Worm (Caenorhabditis elegans): ENCODE results near the gene W02A2.12.

The W02A2.12 gene

DNA sequence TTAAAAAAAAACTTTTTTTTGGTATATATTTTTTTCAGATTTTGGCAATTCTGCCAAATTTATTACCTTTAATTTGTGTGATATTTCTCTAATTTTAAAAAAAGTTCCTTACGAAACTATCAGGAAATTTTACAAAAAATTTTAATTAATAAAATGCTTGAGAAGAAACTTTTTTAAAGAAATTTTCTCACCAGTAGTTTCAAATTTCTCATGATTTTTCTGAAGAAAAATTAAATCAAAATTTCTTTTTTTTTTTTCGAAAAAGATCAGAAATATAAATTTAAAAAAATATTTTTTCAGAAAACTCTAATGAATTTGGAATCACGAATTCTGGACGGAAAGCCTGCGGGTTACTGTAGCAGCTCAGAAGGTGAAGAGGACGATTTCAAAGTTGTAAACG is 29.1 kb upstream of the W02A2.12 start, which contains the start of gene mau-8:
Gene mau-8, plus strand, starts transcription at position 301 of the 400 bp plus-strand sequence.
- TF ChIP-seq tbx-11 (GFP tag; IDR thresholded peaks at IDR 0.05) (no peak), scrt-1 (GFP tag; IDR thresholded peaks at IDR 0.05) (no peak), pes-1 (GFP tag; IDR thresholded peaks at IDR 0.05) (no peak), hmbx-1 (tag; optimal IDR thresholded peaks at IDR 0.05) (no peak), aly-1 (tag; optimal IDR thresholded peaks at IDR 0.05) (no peak), ets-7 (tag; optimal IDR thresholded peaks at IDR 0.05) (no peak), ama-1 (optimal IDR thresholded peaks at IDR 0.05) (no peak), sea-1 (GFP tag; conservative IDR thresholded peaks at IDR 0.05) (no peak)

DNA sequence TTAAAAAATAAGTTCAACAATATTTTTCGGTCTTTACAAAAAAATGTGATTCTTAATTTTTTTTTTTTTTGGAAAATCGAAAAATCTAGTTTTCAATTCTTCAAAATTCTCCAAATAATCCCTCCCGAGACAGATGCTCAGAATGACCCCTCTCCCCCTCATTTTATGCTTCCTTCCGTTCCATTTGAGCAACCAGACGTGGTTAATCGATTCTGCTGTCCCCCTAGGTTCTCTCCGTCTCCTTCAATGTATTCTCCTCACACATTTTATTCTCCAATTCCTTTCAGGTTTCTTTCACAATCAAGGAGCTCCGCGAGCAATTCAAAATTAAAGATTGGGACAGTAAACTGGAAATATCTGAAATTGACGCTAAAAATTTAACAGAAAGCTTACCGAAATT is 26.3 kb upstream of the W02A2.12 start:
- TF ChIP-seq tbx-37 (GFP tag; conservative IDR thresholded peaks at IDR 0.05) = no peak
- TF ChIP-seq F13C5.2 (tag; optimal IDR thresholded peaks at IDR 0.05) = no peak
- TF ChIP-seq flt-1 (GFP tag; IDR thresholded peaks at IDR 0.05) = no peak
- TF ChIP-seq aly-1 (tag; optimal IDR thresholded peaks at IDR 0.05) = no peak
- no peak for TF ChIP-seq tbx-11 (GFP tag; IDR thresholded peaks at IDR 0.05)
- no peak for TF ChIP-seq scrt-1 (GFP tag; IDR thresholded peaks at IDR 0.05)
- no peak for TF ChIP-seq ceh-13 (GFP tag; optimal IDR thresholded peaks at IDR 0.05)
- no peak for TF ChIP-seq hmg-4 (GFP tag; optimal IDR thresholded peaks at IDR 0.05)

DNA sequence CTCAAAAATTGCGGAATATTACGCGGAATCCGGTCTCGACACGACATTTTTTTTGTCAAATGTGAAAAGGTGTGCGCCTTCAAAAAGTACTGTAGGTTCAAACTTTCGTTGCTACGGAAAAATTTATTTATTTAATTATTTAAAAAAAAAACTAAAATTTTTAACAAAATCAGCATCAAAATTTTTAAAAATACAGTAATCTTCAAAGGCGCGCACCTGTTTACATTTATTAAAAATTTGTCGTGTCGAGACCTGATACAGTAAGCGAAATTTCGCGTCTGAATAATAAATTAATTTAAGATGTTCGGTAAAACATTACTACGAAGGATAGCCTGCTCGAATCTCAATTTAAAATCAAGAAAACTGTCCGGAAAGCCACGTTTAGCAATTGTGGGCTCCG is 23.1 kb upstream of the W02A2.12 start, which contains the start of gene Y62E10A.6:
Gene Y62E10A.6, plus strand, starts transcription at position 301 of the 400 bp plus-strand sequence.
- TF ChIP-seq aly-1 (tag; optimal IDR thresholded peaks at IDR 0.05) (no peak), F13C5.2 (tag; optimal IDR thresholded peaks at IDR 0.05) (no peak), tra-4 (tag; optimal IDR thresholded peaks at IDR 0.05) (no peak), tbx-37 (GFP tag; conservative IDR thresholded peaks at IDR 0.05) (no peak), flt-1 (GFP tag; IDR thresholded peaks at IDR 0.05) (no peak)

DNA sequence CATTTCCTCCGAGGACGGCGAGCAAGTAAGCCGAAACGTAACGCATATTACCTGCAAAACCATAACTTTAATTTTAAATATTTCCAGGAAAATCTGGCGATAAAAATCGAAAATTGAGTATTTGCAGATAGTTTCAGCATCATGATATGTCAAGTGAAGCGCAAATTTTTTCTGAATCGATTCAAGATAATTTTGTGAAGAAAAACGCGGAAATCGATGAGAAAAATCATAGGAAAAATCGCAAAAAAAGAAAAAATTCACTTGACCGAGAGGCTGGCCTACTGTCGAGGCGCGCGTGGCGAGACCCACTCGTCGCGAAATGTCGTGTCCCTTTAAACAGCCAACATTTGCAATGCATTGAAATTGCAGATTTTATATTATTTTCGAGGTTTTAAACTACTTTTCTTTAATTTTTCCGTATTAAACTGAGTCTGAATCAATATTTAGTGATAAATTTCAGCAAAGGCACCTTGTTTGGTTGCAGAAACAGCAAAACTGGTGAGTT is 21.7 kb upstream of the W02A2.12 start, which contains the start of the genes rla-2, popl-7 and Y62E10A.24:
Gene rla-2, minus strand, starts transcription at position 51 of the 505 bp plus-strand sequence.
Gene popl-7, plus strand, starts transcription at position 455 of the 505 bp plus-strand sequence.
Gene Y62E10A.24, plus strand, starts transcription at position 476 of the 505 bp plus-strand sequence.
- TF ChIP-seq F13C5.2 (tag; optimal IDR thresholded peaks at IDR 0.05) (no peak), scrt-1 (GFP tag; IDR thresholded peaks at IDR 0.05) (no peak), ceh-13 (GFP tag; optimal IDR thresholded peaks at IDR 0.05) (no peak), hnd-1 (tag; optimal IDR thresholded peaks at IDR 0.05) (no peak), hmbx-1 (tag; optimal IDR thresholded peaks at IDR 0.05) (no peak), tbx-37 (GFP tag; conservative IDR thresholded peaks at IDR 0.05) (no peak), sea-1 (GFP tag; conservative IDR thresholded peaks at IDR 0.05) (no peak), aly-1 (tag; optimal IDR thresholded peaks at IDR 0.05) (no peak)

DNA sequence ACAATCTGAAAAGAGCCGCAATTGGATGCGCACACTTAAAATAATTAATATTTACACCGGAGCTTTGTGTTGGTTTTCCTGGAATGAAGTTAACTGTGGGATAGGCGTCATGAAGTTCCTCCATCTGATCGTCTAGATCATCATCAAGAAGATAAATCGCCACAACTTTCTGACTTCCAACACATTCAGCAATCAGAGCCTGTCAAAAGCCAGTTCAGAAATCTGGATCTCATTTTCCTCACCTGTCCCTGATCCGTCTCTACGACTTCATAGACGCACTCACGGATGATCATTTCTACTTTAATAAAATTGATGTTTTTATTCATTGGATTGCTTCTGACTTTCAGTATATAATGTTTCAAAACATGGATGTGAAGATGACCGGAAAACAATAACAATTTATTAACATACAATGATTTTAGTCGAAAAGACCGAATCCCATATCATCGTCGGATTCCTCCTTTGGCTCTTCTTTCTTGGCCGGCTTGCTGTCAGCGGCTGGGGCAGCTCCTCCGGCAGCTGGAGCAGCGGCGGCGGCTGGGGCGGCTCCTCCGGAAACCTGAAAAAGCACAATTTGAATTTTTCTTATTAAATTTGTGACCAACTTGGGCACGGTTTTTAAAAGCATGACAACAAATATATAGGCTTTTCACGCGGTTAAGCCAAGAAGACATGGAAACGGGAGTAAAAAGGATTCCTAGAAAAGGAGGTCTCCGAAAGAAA is 20.6 kb upstream of the W02A2.12 start, which contains the start of gene agt-1:
Gene agt-1, minus strand, starts transcription at position 293 of the 723 bp plus-strand sequence.
- TF ChIP-seq ama-1 (optimal IDR thresholded peaks at IDR 0.05) (no peak), ceh-36 (tag; optimal IDR thresholded peaks at IDR 0.05) (no peak), hmbx-1 (tag; optimal IDR thresholded peaks at IDR 0.05) (no peak), hnd-1 (tag; optimal IDR thresholded peaks at IDR 0.05) (no peak), flt-1 (GFP tag; IDR thresholded peaks at IDR 0.05) (no peak), ets-7 (tag; optimal IDR thresholded peaks at IDR 0.05) (no peak), tra-4 (tag; optimal IDR thresholded peaks at IDR 0.05) (no peak), tbx-37 (GFP tag; conservative IDR thresholded peaks at IDR 0.05) (no peak), F13C5.2 (tag; optimal IDR thresholded peaks at IDR 0.05) (no peak)

DNA sequence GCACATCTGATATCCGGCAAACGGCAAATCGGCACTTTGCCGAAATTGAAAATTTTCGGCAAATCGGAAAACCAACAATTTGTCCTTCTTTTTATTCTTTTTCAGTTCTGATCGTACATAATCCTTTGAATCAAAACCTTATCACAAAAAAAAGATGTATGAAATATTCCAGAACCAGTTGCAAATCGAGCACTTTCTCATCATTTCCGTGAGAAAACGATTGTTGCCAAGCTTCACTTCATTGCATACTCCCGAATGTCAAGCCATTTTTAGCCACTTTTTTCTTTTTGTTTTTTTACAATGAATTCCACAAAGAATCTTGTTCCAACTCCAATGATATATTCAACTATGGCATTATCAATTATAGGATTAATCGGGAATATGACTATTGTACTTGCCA is 16.2 kb upstream of the W02A2.12 start, which contains the start of gene srsx-25:
Gene srsx-25, plus strand, starts transcription at position 301 of the 400 bp plus-strand sequence.
- no peak for TF ChIP-seq tbx-11 (GFP tag; IDR thresholded peaks at IDR 0.05)
- no peak for TF ChIP-seq hnd-1 (tag; optimal IDR thresholded peaks at IDR 0.05)
- TF ChIP-seq tra-4 (tag; optimal IDR thresholded peaks at IDR 0.05) = no peak
- no peak for TF ChIP-seq F13C5.2 (tag; optimal IDR thresholded peaks at IDR 0.05)
- no peak for TF ChIP-seq scrt-1 (GFP tag; IDR thresholded peaks at IDR 0.05)
- TF ChIP-seq hmg-4 (GFP tag; optimal IDR thresholded peaks at IDR 0.05) = no peak
- TF ChIP-seq tbx-37 (GFP tag; conservative IDR thresholded peaks at IDR 0.05) = no peak
- no peak for TF ChIP-seq aly-1 (tag; optimal IDR thresholded peaks at IDR 0.05)
- TF ChIP-seq ceh-13 (GFP tag; optimal IDR thresholded peaks at IDR 0.05) = no peak
- no peak for TF ChIP-seq flt-1 (GFP tag; IDR thresholded peaks at IDR 0.05)
- no peak for TF ChIP-seq ama-1 (optimal IDR thresholded peaks at IDR 0.05)
- TF ChIP-seq B0310.2 (tag; optimal IDR thresholded peaks at IDR 0.05) = no peak
- TF ChIP-seq pes-1 (GFP tag; IDR thresholded peaks at IDR 0.05) = no peak
- no peak for TF ChIP-seq ceh-36 (tag; optimal IDR thresholded peaks at IDR 0.05)

DNA sequence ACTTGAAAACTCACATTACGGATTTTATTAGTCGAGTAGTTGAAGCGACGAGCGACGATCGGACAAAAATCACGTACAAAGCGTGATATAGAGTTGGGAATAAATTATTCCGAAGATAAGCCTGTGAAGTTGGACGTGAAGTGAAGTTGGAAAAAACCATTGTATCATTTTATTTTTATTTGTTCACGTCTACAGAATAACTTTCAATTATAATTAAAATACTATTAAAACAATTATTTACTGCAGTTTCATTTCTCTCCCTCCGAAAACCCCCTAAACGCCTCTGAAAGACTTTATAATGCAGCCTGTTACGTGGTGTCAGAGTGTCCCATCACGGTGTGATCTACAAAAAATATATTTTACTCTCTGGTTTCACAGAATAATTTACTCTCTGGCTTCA is 11.5 kb upstream of the W02A2.12 start, which contains the start of gene Y62E10A.3:
Gene Y62E10A.3, minus strand, starts transcription at position 101 of the 400 bp plus-strand sequence.
- no peak for TF ChIP-seq flt-1 (GFP tag; IDR thresholded peaks at IDR 0.05)
- no peak for TF ChIP-seq ceh-13 (GFP tag; optimal IDR thresholded peaks at IDR 0.05)
- TF ChIP-seq hmg-4 (GFP tag; optimal IDR thresholded peaks at IDR 0.05) = no peak
- TF ChIP-seq scrt-1 (GFP tag; IDR thresholded peaks at IDR 0.05) = no peak
- TF ChIP-seq tbx-11 (GFP tag; IDR thresholded peaks at IDR 0.05) = no peak
- no peak for TF ChIP-seq hmbx-1 (tag; optimal IDR thresholded peaks at IDR 0.05)
- no peak for TF ChIP-seq F13C5.2 (tag; optimal IDR thresholded peaks at IDR 0.05)
- TF ChIP-seq tra-4 (tag; optimal IDR thresholded peaks at IDR 0.05) = no peak
- TF ChIP-seq tbx-37 (GFP tag; conservative IDR thresholded peaks at IDR 0.05) = no peak
- no peak for TF ChIP-seq sea-1 (GFP tag; conservative IDR thresholded peaks at IDR 0.05)
- TF ChIP-seq hnd-1 (tag; optimal IDR thresholded peaks at IDR 0.05) = no peak
- TF ChIP-seq aly-1 (tag; optimal IDR thresholded peaks at IDR 0.05) = no peak
- no peak for TF ChIP-seq ama-1 (optimal IDR thresholded peaks at IDR 0.05)
- TF ChIP-seq B0310.2 (tag; optimal IDR thresholded peaks at IDR 0.05) = no peak
- TF ChIP-seq pes-1 (GFP tag; IDR thresholded peaks at IDR 0.05) = no peak
- no peak for TF ChIP-seq ceh-36 (tag; optimal IDR thresholded peaks at IDR 0.05)
